Worm (Caenorhabditis elegans) whole organism, L4 larva: ENCODE measurements around the gene Y48C3A.5.
A peak's percentile ranks its signal among the peaks of the same experiment; 100 is the strongest.

ENCODE experiments used
- D1046.2 ChIP-seq: fragments of 200-800 bp; sonication (Bioruptor generic); IDR thresholded peaks from 2 replicates; pipeline ENCODE4 v1.3.6; 2022; ENCODE audit warnings: missing genetic modification characterization, missing compliant biosample characterization
- F26F4.8 ChIP-seq: fragments of 200-800 bp; sonication (Bioruptor generic); conservative IDR thresholded peaks from 2 replicates; pipeline ENCODE4 v1.3.6; 2022; ENCODE audit warnings: missing genetic modification characterization, missing compliant biosample characterization
- F37D6.2 ChIP-seq: sonication (generic microtip); optimal IDR thresholded peaks from 2 replicates; lab custom pipeline; 2016; ENCODE audit warnings: mild to moderate bottlenecking, missing genetic modification characterization, missing compliant biosample characterization
- R02D3.7 ChIP-seq: fragments of 150-350 bp; sonication (generic microtip); optimal IDR thresholded peaks from 3 replicates; lab custom pipeline; 2014; ENCODE audit warnings: missing biosample characterization, missing genetic modification characterization
- T20F7.1 ChIP-seq: fragments of 200-800 bp; sonication (Bioruptor generic); optimal IDR thresholded peaks from 2 replicates; lab custom pipeline; 2018; ENCODE audit warnings: mild to moderate bottlenecking, missing genetic modification characterization, missing compliant biosample characterization
- T26A8.4 ChIP-seq: fragments of 200-800 bp; sonication (Bioruptor generic); IDR thresholded peaks from 2 replicates; pipeline ENCODE4 v1.3.6; 2022; ENCODE audit warnings: missing genetic modification characterization, missing compliant biosample characterization
- Y5F2A.4 ChIP-seq: fragments of 200-800 bp; sonication (Bioruptor generic); optimal IDR thresholded peaks from 2 replicates; lab custom pipeline; 2018; ENCODE audit warnings: mild to moderate bottlenecking, missing genetic modification characterization, missing compliant biosample characterization
- Y75B8A.6 ChIP-seq: fragments of 200-800 bp; sonication (Bioruptor generic); IDR thresholded peaks from 2 replicates; pipeline ENCODE4 v1.3.6; 2022; ENCODE audit warnings: missing genetic modification reagents, missing genetic modification characterization, missing compliant biosample characterization
- attf-4 ChIP-seq: sonication (generic microtip); optimal IDR thresholded peaks from 3 replicates; lab custom pipeline; 2017; ENCODE audit warnings: missing biosample characterization, missing genetic modification characterization
- ceh-20 ChIP-seq: fragments of 200-800 bp; sonication (Bioruptor generic); IDR thresholded peaks from 2 replicates; pipeline ENCODE4 v1.3.6; 2022; ENCODE audit warnings: missing genetic modification reagents, missing genetic modification characterization, missing compliant biosample characterization
- ceh-28 ChIP-seq: fragments of 150-350 bp; optimal IDR thresholded peaks from 2 replicates; lab custom pipeline; 2014; ENCODE audit warnings: missing biosample characterization, missing genetic modification reagents, missing genetic modification characterization
- ceh-62 ChIP-seq: sonication (generic microtip); optimal IDR thresholded peaks from 2 replicates; lab custom pipeline; 2017; ENCODE audit warnings: missing biosample characterization, missing genetic modification characterization
- ces-1 ChIP-seq: fragments of 150-350 bp; sonication (generic microtip); optimal IDR thresholded peaks from 4 replicates; lab custom pipeline; 2014; ENCODE audit warnings: missing biosample characterization, missing genetic modification reagents, missing genetic modification characterization
- cey-2 ChIP-seq: sonication (generic microtip); optimal IDR thresholded peaks from 3 replicates; lab custom pipeline; 2017; ENCODE audit warnings: missing genetic modification characterization, mild to moderate bottlenecking, missing compliant biosample characterization, antibody characterized with exemption, borderline replicate concordance; ENCODE audit not compliant: insufficient read depth
- ctbp-1 ChIP-seq: fragments of 200-800 bp; sonication (Bioruptor generic); IDR thresholded peaks from 2 replicates; pipeline ENCODE4 v1.3.6; 2022; ENCODE audit warnings: missing genetic modification reagents, missing genetic modification characterization, missing compliant biosample characterization
- daf-19 ChIP-seq: fragments of 200-800 bp; sonication (Bioruptor generic); conservative IDR thresholded peaks from 2 replicates; pipeline ENCODE4 v1.3.6; 2022; ENCODE audit warnings: missing genetic modification characterization, missing compliant biosample characterization
- daf-8 ChIP-seq: fragments of 200-800 bp; sonication (Bioruptor generic); IDR thresholded peaks from 2 replicates; pipeline ENCODE4 v1.3.6; 2022; ENCODE audit warnings: missing genetic modification characterization, missing compliant biosample characterization
- dmd-6 ChIP-seq: fragments of 200-800 bp; sonication (Bioruptor generic); IDR thresholded peaks from 2 replicates; pipeline ENCODE4 v1.3.6; 2022; ENCODE audit warnings: missing genetic modification reagents, missing genetic modification characterization, missing compliant biosample characterization
- duxl-1 ChIP-seq: sonication (generic microtip); optimal IDR thresholded peaks from 2 replicates; lab custom pipeline; 2016; ENCODE audit warnings: mild to moderate bottlenecking, missing genetic modification characterization, moderate library complexity, missing compliant biosample characterization; ENCODE audit not compliant: poor library complexity
- egl-43 ChIP-seq: fragments of 200-800 bp; sonication (Bioruptor generic); IDR thresholded peaks from 2 replicates; pipeline ENCODE4 v1.3.6; 2022; ENCODE audit warnings: missing genetic modification reagents, missing genetic modification characterization, missing compliant biosample characterization
- hlh-30 ChIP-seq: sonication (generic microtip); optimal IDR thresholded peaks from 2 replicates; lab custom pipeline; 2017; ENCODE audit warnings: antibody characterized with exemption, mild to moderate bottlenecking, missing genetic modification characterization, missing compliant biosample characterization; ENCODE audit not compliant: insufficient read depth
- jun-1 ChIP-seq: fragments of 150-350 bp; optimal IDR thresholded peaks from 2 replicates; lab custom pipeline; 2014; ENCODE audit warnings: missing biosample characterization, missing genetic modification reagents, missing genetic modification characterization
- lim-7 ChIP-seq: fragments of 200-800 bp; sonication (Bioruptor generic); IDR thresholded peaks from 2 replicates; pipeline ENCODE4 v1.3.6; 2022; ENCODE audit warnings: missing genetic modification characterization, missing compliant biosample characterization
- lin-15B ChIP-seq: fragments of 150-350 bp; sonication (generic microtip); optimal IDR thresholded peaks from 3 replicates; lab custom pipeline; 2014; ENCODE audit warnings: missing biosample characterization, missing genetic modification characterization
- lir-3 ChIP-seq: sonication (generic microtip); optimal IDR thresholded peaks from 2 replicates; lab custom pipeline; 2016; ENCODE audit warnings: mild to moderate bottlenecking, missing genetic modification characterization, missing compliant biosample characterization
- mdl-1 ChIP-seq, 2 experiments: fragments of 150-350 bp in 1 of 2; sonication (generic microtip) in 1 of 2; optimal IDR thresholded peaks; 2 replicates each; lab custom pipeline; 2014 to 2017; ENCODE audit warnings: missing biosample characterization in 2 of 2, missing genetic modification characterization in 2 of 2
- mep-1 ChIP-seq: fragments of 150-350 bp; sonication (generic microtip); optimal IDR thresholded peaks from 3 replicates; lab custom pipeline; 2014; ENCODE audit warnings: missing biosample characterization, missing genetic modification characterization
- mes-2 ChIP-seq: sonication (generic microtip); optimal IDR thresholded peaks from 2 replicates; lab custom pipeline; 2016; ENCODE audit warnings: missing genotype, mild to moderate bottlenecking, missing genetic modification characterization, missing compliant biosample characterization; ENCODE audit not compliant: poor library complexity, severe bottlenecking
- nhr-111 ChIP-seq: fragments of 200-800 bp; sonication (Bioruptor generic); optimal IDR thresholded peaks from 2 replicates; lab custom pipeline; 2018; ENCODE audit warnings: mild to moderate bottlenecking, missing genetic modification characterization, missing compliant biosample characterization
- nhr-237 ChIP-seq: sonication (generic microtip); optimal IDR thresholded peaks from 2 replicates; lab custom pipeline; 2017; ENCODE audit warnings: missing biosample characterization, missing genetic modification characterization
- nhr-28 ChIP-seq: fragments of 150-350 bp; optimal IDR thresholded peaks from 2 replicates; lab custom pipeline; 2014; ENCODE audit warnings: missing biosample characterization, missing genetic modification characterization
- nhr-42 ChIP-seq: fragments of 200-800 bp; sonication (Bioruptor generic); IDR thresholded peaks from 2 replicates; pipeline ENCODE4 v1.3.6; 2022; ENCODE audit warnings: missing genetic modification characterization, missing compliant biosample characterization
- nhr-48 ChIP-seq: sonication (generic microtip); optimal IDR thresholded peaks from 2 replicates; lab custom pipeline; 2016; ENCODE audit warnings: mild to moderate bottlenecking, missing genetic modification characterization, missing compliant biosample characterization
- pha-4 ChIP-seq, 2 experiments: fragments of 150-350 bp in 1 of 2; fragments of 200-800 bp in 1 of 2; sonication (Bioruptor generic) in 1 of 2; IDR thresholded peaks in 1 of 2; optimal IDR thresholded peaks in 1 of 2; 2 replicates each; pipeline versions ENCODE4 v1.3.6 to Lab custom; 2014 to 2022; ENCODE audit warnings: missing genetic modification characterization in 2 of 2, missing genetic modification reagents in 2 of 2, missing biosample characterization in 1 of 2, missing compliant biosample characterization in 1 of 2
- php-3 ChIP-seq: fragments of 200-800 bp; sonication (Bioruptor generic); IDR thresholded peaks from 2 replicates; pipeline ENCODE4 v1.3.6; 2022; ENCODE audit warnings: missing genetic modification reagents, missing genetic modification characterization, missing compliant biosample characterization
- pqm-1 ChIP-seq: sonication (generic microtip); optimal IDR thresholded peaks from 2 replicates; lab custom pipeline; 2017; ENCODE audit warnings: missing biosample characterization, missing genetic modification characterization
- rbr-2 ChIP-seq: sonication (generic microtip); optimal IDR thresholded peaks from 2 replicates; lab custom pipeline; 2016; ENCODE audit warnings: missing genotype, missing genetic modification characterization, missing compliant biosample characterization
- sdz-12 ChIP-seq: fragments of 200-800 bp; sonication (Bioruptor generic); optimal IDR thresholded peaks from 2 replicates; lab custom pipeline; 2018; ENCODE audit warnings: mild to moderate bottlenecking, missing genetic modification characterization, missing compliant biosample characterization
- set-16 ChIP-seq: fragments of 200-800 bp; sonication (Bioruptor generic); IDR thresholded peaks from 2 replicates; pipeline ENCODE4 v1.3.6; 2022; ENCODE audit warnings: missing genetic modification reagents, missing genetic modification characterization, missing compliant biosample characterization
- skn-1 ChIP-seq: fragments of 150-350 bp; optimal IDR thresholded peaks from 2 replicates; lab custom pipeline; 2014; ENCODE audit warnings: missing biosample characterization, missing genetic modification characterization
- snpc-1.2 ChIP-seq: fragments of 200-800 bp; sonication (Bioruptor generic); IDR thresholded peaks from 2 replicates; pipeline ENCODE4 v1.3.6; 2022; ENCODE audit warnings: missing genetic modification reagents, missing genetic modification characterization, missing compliant biosample characterization
- snpc-4 ChIP-seq: fragments of 150-350 bp; optimal IDR thresholded peaks from 2 replicates; lab custom pipeline; 2014; ENCODE audit warnings: missing biosample characterization, missing genetic modification characterization
- tag-97 ChIP-seq: fragments of 200-800 bp; sonication (Bioruptor generic); IDR thresholded peaks from 2 replicates; pipeline ENCODE4 v1.3.6; 2022; ENCODE audit warnings: missing genetic modification characterization, missing compliant biosample characterization
- zfp-2 ChIP-seq: sonication (generic microtip); optimal IDR thresholded peaks from 2 replicates; lab custom pipeline; 2016; ENCODE audit warnings: mild to moderate bottlenecking, missing genetic modification characterization, missing compliant biosample characterization
- zip-11 ChIP-seq: fragments of 200-800 bp; sonication (Bioruptor generic); IDR thresholded peaks from 2 replicates; pipeline ENCODE4 v1.3.6; 2022; ENCODE audit warnings: missing genetic modification characterization, missing compliant biosample characterization
- ztf-7 ChIP-seq: fragments of 150-350 bp; optimal IDR thresholded peaks from 2 replicates; lab custom pipeline; 2014; ENCODE audit warnings: missing biosample characterization, missing genetic modification characterization

Gene Y48C3A.5

ce11 chrII:13299166-13299805, 28.4 kb downstream of the Y48C3A.5 start (continued):
- TF ChIP-seq php-3 (GFP tag; lab: Robert Waterston, UW) (peak; percentile 59; the same call in 1 of the 2 replicates), ceh-20 (GFP tag; lab: Robert Waterston, UW) (no peak), jun-1 (tag; lab: Kevin White, UChicago) (no peak), F26F4.8 (no peak), skn-1 (no peak), pqm-1 (tag; lab: Kevin White, UChicago) (peak; percentile 87)
- TF ChIP-seq, all 104 proteins: peak for 18

DNA sequence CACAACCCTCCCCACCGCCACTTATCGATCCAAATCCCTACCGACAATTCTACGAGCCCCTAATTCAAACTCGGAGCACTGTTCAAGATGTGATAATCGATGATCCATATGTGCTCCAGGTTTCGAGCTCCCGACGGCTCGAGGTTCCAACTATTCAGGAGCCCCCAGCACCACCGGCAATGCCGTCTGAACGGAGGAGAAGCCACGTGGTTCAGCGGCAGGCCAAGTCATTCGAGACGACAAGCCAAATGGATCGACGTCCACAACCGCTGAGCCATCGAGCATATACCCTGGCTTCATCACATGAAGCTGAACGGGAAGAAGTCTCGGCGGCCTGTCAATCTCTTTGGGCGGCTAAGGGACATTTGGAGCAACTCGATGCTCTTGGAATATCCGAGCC, 29.7 kb downstream of the Y48C3A.5 start:
- TF ChIP-seq T20F7.1 (GFP tag; lab: Kevin White, UChicago) (no peak), set-16 (GFP tag; lab: Robert Waterston, UW) (peak; percentile 71), D1046.2 (GFP tag; lab: Robert Waterston, UW) (0 out of 2 replicates have a peak, but pooled peaks have one; percentile 14), F37D6.2 (tag; lab: Kevin White, UChicago) (no peak)

- TF ChIP-seq lim-7 (GFP tag; lab: Robert Waterston, UW) (no peak), pha-4 (GFP tag; IDR thresholded peaks at IDR 0.05; lab: Robert Waterston, UW) (no peak), pha-4 (tag; optimal IDR thresholded peaks at IDR 0.05; lab: Kevin White, UChicago) (no peak), lir-3 (no peak), nhr-42 (GFP tag; lab: Robert Waterston, UW) (no peak), attf-4 (tag; lab: Kevin White, UChicago) (no peak), zip-11 (GFP tag; lab: Robert Waterston, UW) (no peak), rbr-2 (tag; lab: Kevin White, UChicago) (no peak), ces-1 (GFP tag; lab: Kevin White, UChicago) (no peak), nhr-111 (GFP tag; lab: Kevin White, UChicago) (no peak), Y75B8A.6 (GFP tag; lab: Robert Waterston, UW) (no peak), daf-19 (GFP tag; lab: Robert Waterston, UW) (no peak), hlh-30 (tag; lab: Kevin White, UChicago) (peak; percentile 62), lin-15B (tag; lab: Kevin White, UChicago) (no peak), ceh-28 (tag; lab: Kevin White, UChicago) (no peak), dmd-6 (0 out of 2 replicates have a peak, but pooled peaks have one; percentile 10), egl-43 (GFP tag; lab: Robert Waterston, UW) (no peak), mep-1 (peak; percentile 3), nhr-48 (tag; lab: Kevin White, UChicago) (no peak), ztf-7 (tag; lab: Kevin White, UChicago) (no peak), daf-8 (GFP tag; lab: Robert Waterston, UW) (no peak), mes-2 (tag; lab: Kevin White, UChicago) (peak; percentile 9), T26A8.4 (GFP tag; lab: Robert Waterston, UW) (no peak), snpc-4 (tag; lab: Kevin White, UChicago) (no peak), cey-2 (tag; lab: Kevin White, UChicago) (no peak), nhr-237 (no peak), snpc-1.2 (no peak), nhr-28 (tag; lab: Kevin White, UChicago) (peak; percentile 16), sdz-12 (no peak), Y5F2A.4 (no peak), zfp-2 (no peak), ctbp-1 (GFP tag; lab: Robert Waterston, UW) (no peak), duxl-1 (tag; lab: Kevin White, UChicago) (no peak), mdl-1 (tag; optimal IDR thresholded peaks at IDR 0.05; lab: Kevin White, UChicago) (no peak), tag-97 (GFP tag; lab: Robert Waterston, UW) (no peak), T20F7.1 (GFP tag; lab: Kevin White, UChicago) (no peak), ceh-62 (tag; lab: Kevin White, UChicago) (no peak), R02D3.7 (tag; lab: Kevin White, UChicago) (no peak)
Measured at ce11 chrII:13304339-13304938, 33.6 kb downstream of the Y48C3A.5 start.
